Worm (Caenorhabditis elegans) whole organism, early embryonic: Measurements from ENCODE around the gene ddo-2.

Experiments
- B0310.2 ChIP-seq: sonication (generic microtip); optimal IDR thresholded peaks from 2 replicates; lab custom pipeline; 2016; ENCODE audit warnings: mild to moderate bottlenecking, missing genetic modification characterization, missing compliant biosample characterization
- F13C5.2 ChIP-seq: sonication (generic microtip); optimal IDR thresholded peaks from 2 replicates; lab custom pipeline; 2017; ENCODE audit warnings: mild to moderate bottlenecking, missing genetic modification characterization, inconsistent platforms, missing compliant biosample characterization
- aly-1 ChIP-seq: sonication (generic microtip); optimal IDR thresholded peaks from 2 replicates; lab custom pipeline; 2016; ENCODE audit warnings: missing genetic modification characterization, missing compliant biosample characterization
- ama-1 ChIP-seq: fragments of 150-350 bp; optimal IDR thresholded peaks from 2 replicates; lab custom pipeline; 2014
- ceh-13 ChIP-seq: fragments of 200-800 bp; sonication (Bioruptor generic); optimal IDR thresholded peaks from 2 replicates; lab custom pipeline; 2018; ENCODE audit warnings: mild to moderate bottlenecking, missing genetic modification characterization, missing compliant biosample characterization
- ceh-36 ChIP-seq: sonication (generic microtip); optimal IDR thresholded peaks from 2 replicates; lab custom pipeline; 2016; ENCODE audit warnings: missing genetic modification characterization, inconsistent platforms, missing compliant biosample characterization
- ets-7 ChIP-seq: sonication (generic microtip); optimal IDR thresholded peaks from 2 replicates; lab custom pipeline; 2016; ENCODE audit warnings: missing genotype, missing genetic modification characterization, missing compliant biosample characterization
- flt-1 ChIP-seq: fragments of 200-800 bp; sonication (Bioruptor generic); IDR thresholded peaks from 2 replicates; pipeline ENCODE4 v1.3.6; 2022; ENCODE audit warnings: missing genetic modification characterization, missing compliant biosample characterization
- hmbx-1 ChIP-seq: sonication (generic microtip); optimal IDR thresholded peaks from 2 replicates; lab custom pipeline; 2016; ENCODE audit warnings: mild to moderate bottlenecking, missing genetic modification characterization, missing compliant biosample characterization
- hmg-4 ChIP-seq: fragments of 200-800 bp; sonication (Bioruptor generic); optimal IDR thresholded peaks from 2 replicates; lab custom pipeline; 2018; ENCODE audit warnings: mild to moderate bottlenecking, missing genetic modification characterization, missing compliant biosample characterization
- hnd-1 ChIP-seq: sonication (generic microtip); optimal IDR thresholded peaks from 2 replicates; lab custom pipeline; 2016; ENCODE audit warnings: missing genetic modification characterization, missing compliant biosample characterization
- pes-1 ChIP-seq: fragments of 200-800 bp; sonication (Bioruptor generic); IDR thresholded peaks from 2 replicates; pipeline ENCODE4 v1.3.6; 2022; ENCODE audit warnings: missing genetic modification reagents, missing genetic modification characterization, missing compliant biosample characterization
- scrt-1 ChIP-seq: fragments of 200-800 bp; sonication (Bioruptor generic); IDR thresholded peaks from 2 replicates; pipeline ENCODE4 v1.3.6; 2022; ENCODE audit warnings: missing genetic modification characterization, missing compliant biosample characterization
- sea-1 ChIP-seq: fragments of 200-800 bp; sonication (Bioruptor generic); conservative IDR thresholded peaks from 2 replicates; pipeline ENCODE4 v1.3.6; 2022; ENCODE audit warnings: missing genetic modification characterization, missing compliant biosample characterization
- tbx-11 ChIP-seq: fragments of 200-800 bp; sonication (Bioruptor generic); IDR thresholded peaks from 2 replicates; pipeline ENCODE4 v1.3.6; 2022; ENCODE audit warnings: missing genetic modification characterization, missing compliant biosample characterization
- tbx-37 ChIP-seq: fragments of 200-800 bp; sonication (Bioruptor generic); conservative IDR thresholded peaks from 2 replicates; pipeline ENCODE4 v1.3.6; 2022; ENCODE audit warnings: missing genetic modification reagents, missing genetic modification characterization, missing compliant biosample characterization
- tra-4 ChIP-seq: sonication (generic microtip); optimal IDR thresholded peaks from 2 replicates; lab custom pipeline; 2017; ENCODE audit warnings: missing genetic modification characterization, missing compliant biosample characterization

The ddo-2 gene

DNA sequence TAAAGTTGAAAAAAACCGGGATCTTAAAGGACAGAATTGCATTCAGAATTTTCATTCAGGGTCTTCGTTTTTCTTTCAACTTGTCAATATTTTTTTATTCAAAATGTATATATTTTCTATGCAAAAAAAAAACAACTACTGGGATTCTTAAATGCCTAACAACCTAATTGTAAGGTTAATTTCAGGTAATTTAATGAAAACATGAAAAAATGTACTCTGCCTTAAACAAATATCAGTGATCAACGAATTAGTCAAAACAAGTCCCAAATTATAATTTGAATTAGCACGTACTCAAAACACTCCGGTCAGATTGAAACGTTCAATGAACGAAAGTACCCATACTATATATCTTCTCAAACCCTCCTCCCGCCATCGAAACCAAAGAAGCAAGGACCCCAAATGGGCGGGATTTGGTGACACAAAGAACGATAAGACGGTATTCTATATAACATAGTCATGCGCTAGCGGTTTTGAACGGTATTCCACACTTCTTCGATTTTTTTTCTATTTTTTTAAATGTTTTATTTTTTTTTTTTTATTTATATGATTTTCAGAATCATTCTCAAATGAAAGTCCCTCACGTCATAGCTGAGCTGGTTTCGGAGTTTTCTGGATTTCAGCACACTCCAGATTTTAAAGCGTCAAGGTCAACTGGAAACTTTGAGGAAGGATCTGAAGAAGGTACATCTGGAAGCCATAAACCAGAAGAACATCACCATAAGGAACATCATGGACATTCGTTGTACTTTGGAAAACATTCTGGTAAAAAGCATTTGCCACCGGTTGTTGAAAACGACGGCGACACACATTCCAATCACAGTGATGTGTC lies at the start of gene ddo-2, which contains the start of gene F25E5.8:
TSS of gene ddo-2 (minus strand) at position 330 of the 829 bp plus-strand sequence.
TSS of gene F25E5.8 (plus strand) at position 555 of the 829 bp plus-strand sequence.
- TF ChIP-seq flt-1 (GFP tag; lab: Robert Waterston, UW) (no peak), scrt-1 (GFP tag; lab: Robert Waterston, UW) (no peak), ets-7 (tag; lab: Kevin White, UChicago) (no peak)

DNA sequence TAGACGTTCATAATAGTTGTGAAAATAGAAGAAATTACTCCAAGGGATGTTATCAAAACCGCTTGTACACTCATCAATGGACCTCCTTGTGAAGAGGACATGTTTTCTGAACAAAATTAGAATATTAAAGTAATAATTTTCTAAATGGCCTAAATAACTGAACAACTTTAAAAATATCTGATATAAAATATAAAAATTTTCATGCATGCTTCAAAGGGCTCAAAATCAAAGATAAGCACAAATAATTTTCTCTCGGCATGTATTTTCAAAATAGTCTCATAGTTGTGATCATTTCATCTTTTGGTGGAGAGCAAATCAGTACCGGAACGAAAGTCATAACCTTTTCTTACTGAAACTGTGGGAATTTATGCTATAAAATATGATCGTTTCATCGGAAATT lies 49.5 kb upstream of the ddo-2 start, which contains the start of gene srbc-8:
TSS of gene srbc-8 (minus strand) at position 101 of the 400 bp plus-strand sequence.
- no peak for TF ChIP-seq ets-7 (tag; lab: Kevin White, UChicago)
- no peak for TF ChIP-seq tbx-11 (GFP tag; lab: Robert Waterston, UW)
- no peak for TF ChIP-seq scrt-1 (GFP tag; lab: Robert Waterston, UW)
- no peak for TF ChIP-seq hmbx-1 (tag; lab: Kevin White, UChicago)
- TF ChIP-seq pes-1: no peak
- TF ChIP-seq tra-4 (tag; lab: Kevin White, UChicago): no peak
- no peak for TF ChIP-seq sea-1 (GFP tag; lab: Robert Waterston, UW)
- no peak for TF ChIP-seq B0310.2 (tag; lab: Kevin White, UChicago)
- no peak for TF ChIP-seq hnd-1 (tag; lab: Kevin White, UChicago)
- no peak for TF ChIP-seq ceh-36 (tag; lab: Kevin White, UChicago)
- no peak for TF ChIP-seq tbx-37 (GFP tag; lab: Robert Waterston, UW)
- TF ChIP-seq aly-1: no peak
- TF ChIP-seq F13C5.2 (tag; lab: Kevin White, UChicago): no peak
- TF ChIP-seq ama-1 (lab: Kevin White, UChicago): no peak
- TF ChIP-seq ceh-13: no peak
- no peak for TF ChIP-seq flt-1 (GFP tag; lab: Robert Waterston, UW)
- no peak for TF ChIP-seq hmg-4 (GFP tag; lab: Kevin White, UChicago)

DNA sequence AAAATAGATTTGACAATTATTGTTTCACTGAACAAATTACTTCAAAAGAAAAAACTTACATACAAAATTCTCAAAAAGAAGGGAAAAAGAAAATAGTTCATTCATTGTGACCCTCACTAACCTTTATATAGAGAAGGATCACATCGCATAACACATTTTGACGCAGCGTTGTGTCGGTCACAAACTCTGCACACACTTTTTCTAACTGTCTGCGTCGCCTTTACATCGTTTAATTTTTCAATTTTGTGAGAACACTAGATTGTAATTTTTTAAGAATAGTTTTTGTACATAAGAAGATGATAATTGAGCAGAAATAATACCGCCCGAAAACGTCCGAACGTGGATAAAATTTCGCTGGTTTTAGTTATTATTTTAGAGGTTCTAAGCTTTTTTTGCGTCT lies 45.4 kb upstream of the ddo-2 start, which contains the start of gene C18B10.6:
TSS of gene C18B10.6 (minus strand) at position 101 of the 400 bp plus-strand sequence.
- TF ChIP-seq tbx-37 (GFP tag; lab: Robert Waterston, UW) (no peak), hmbx-1 (tag; lab: Kevin White, UChicago) (no peak), hmg-4 (GFP tag; lab: Kevin White, UChicago) (no peak), F13C5.2 (tag; lab: Kevin White, UChicago) (no peak), ceh-36 (tag; lab: Kevin White, UChicago) (no peak), tra-4 (tag; lab: Kevin White, UChicago) (no peak), B0310.2 (tag; lab: Kevin White, UChicago) (no peak), sea-1 (GFP tag; lab: Robert Waterston, UW) (no peak), scrt-1 (GFP tag; lab: Robert Waterston, UW) (no peak), hnd-1 (tag; lab: Kevin White, UChicago) (no peak), tbx-11 (GFP tag; lab: Robert Waterston, UW) (no peak), ets-7 (tag; lab: Kevin White, UChicago) (no peak), pes-1 (no peak), flt-1 (GFP tag; lab: Robert Waterston, UW) (no peak), aly-1 (no peak)

DNA sequence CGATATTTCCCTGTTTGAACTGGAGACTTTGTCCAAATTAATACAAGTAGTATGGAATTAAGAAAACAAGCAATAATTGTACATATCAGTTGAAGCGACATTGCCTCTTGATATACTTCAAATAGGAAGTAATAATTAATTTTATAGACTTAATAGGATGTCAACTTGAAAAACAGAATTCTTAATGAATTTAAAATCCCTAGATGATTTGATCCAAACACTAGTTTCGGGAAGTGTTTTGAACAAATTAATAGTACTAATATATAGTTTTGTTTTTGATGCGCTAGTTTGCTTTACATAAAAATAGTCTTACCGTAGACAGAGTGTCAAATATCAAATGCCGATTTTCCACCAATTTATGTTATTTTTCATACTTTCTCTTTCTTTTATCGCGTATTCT lies 42.9 kb upstream of the ddo-2 start, which contains the start of gene str-190:
TSS of gene str-190 (minus strand) at position 101 of the 400 bp plus-strand sequence.
- TF ChIP-seq flt-1 (GFP tag; lab: Robert Waterston, UW): no peak
- TF ChIP-seq hnd-1 (tag; lab: Kevin White, UChicago): no peak
- TF ChIP-seq hmg-4 (GFP tag; lab: Kevin White, UChicago): no peak

DNA sequence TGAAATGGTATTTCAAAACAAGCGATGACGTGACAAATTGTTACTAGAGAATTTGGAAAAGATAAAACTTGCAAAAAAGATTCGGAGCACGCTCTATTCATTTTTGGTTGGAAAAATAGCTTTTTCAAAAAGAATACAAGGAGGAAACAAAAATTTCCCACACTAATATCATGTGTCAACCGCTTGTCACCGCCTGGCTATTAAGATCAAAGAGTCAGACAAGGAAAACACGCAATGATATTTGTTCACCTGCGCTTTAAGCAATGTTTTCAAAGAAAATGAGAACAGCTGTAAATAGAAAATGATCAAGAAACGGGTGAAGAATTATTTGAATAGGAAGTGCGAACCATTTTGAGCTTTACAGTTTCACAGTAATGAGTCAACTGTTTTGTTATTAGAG lies 41.3 kb upstream of the ddo-2 start, which contains the start of gene srh-125:
TSS of gene srh-125 (minus strand) at position 101 of the 400 bp plus-strand sequence.
- TF ChIP-seq aly-1 (no peak), scrt-1 (GFP tag; lab: Robert Waterston, UW) (no peak), pes-1 (no peak), F13C5.2 (tag; lab: Kevin White, UChicago) (no peak), tbx-37 (GFP tag; lab: Robert Waterston, UW) (no peak), hmbx-1 (tag; lab: Kevin White, UChicago) (no peak), tra-4 (tag; lab: Kevin White, UChicago) (no peak), ama-1 (lab: Kevin White, UChicago) (no peak), tbx-11 (GFP tag; lab: Robert Waterston, UW) (no peak), B0310.2 (tag; lab: Kevin White, UChicago) (no peak), flt-1 (GFP tag; lab: Robert Waterston, UW) (no peak), ceh-13 (no peak), hmg-4 (GFP tag; lab: Kevin White, UChicago) (no peak), hnd-1 (tag; lab: Kevin White, UChicago) (no peak)

DNA sequence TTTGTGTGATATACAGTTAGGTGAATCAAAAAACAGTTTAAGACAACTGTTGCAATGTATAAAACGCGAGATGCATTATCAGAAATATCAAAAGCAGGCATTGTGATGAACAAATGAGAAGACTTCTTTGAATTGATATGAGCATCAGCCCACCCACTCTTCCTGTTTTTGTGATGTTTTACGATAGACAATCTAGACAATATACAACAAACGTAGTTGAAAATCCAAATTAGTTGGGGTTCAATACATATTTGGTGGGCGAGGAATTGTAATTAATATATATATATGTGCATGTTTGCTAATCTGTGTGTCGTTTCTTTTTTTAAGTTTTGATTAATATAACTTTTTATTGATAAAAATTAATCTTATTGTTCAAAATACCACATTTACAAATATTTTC lies 37.3 kb upstream of the ddo-2 start, which contains the start of gene str-28:
TSS of gene str-28 (minus strand) at position 101 of the 400 bp plus-strand sequence.
- no peak for TF ChIP-seq tbx-37 (GFP tag; lab: Robert Waterston, UW)
- TF ChIP-seq tra-4 (tag; lab: Kevin White, UChicago): no peak
- no peak for TF ChIP-seq ets-7 (tag; lab: Kevin White, UChicago)
- no peak for TF ChIP-seq scrt-1 (GFP tag; lab: Robert Waterston, UW)
- no peak for TF ChIP-seq hnd-1 (tag; lab: Kevin White, UChicago)
- TF ChIP-seq F13C5.2 (tag; lab: Kevin White, UChicago): no peak
- no peak for TF ChIP-seq hmg-4 (GFP tag; lab: Kevin White, UChicago)
- TF ChIP-seq aly-1: no peak
- TF ChIP-seq B0310.2 (tag; lab: Kevin White, UChicago): no peak
- TF ChIP-seq ceh-36 (tag; lab: Kevin White, UChicago): no peak
- TF ChIP-seq hmbx-1 (tag; lab: Kevin White, UChicago): no peak
- no peak for TF ChIP-seq flt-1 (GFP tag; lab: Robert Waterston, UW)
- TF ChIP-seq ceh-13: no peak
- TF ChIP-seq tbx-11 (GFP tag; lab: Robert Waterston, UW): no peak
- TF ChIP-seq pes-1: no peak
- no peak for TF ChIP-seq ama-1 (lab: Kevin White, UChicago)
- no peak for TF ChIP-seq sea-1 (GFP tag; lab: Robert Waterston, UW)
